Worm (Caenorhabditis elegans) whole organism, dauer: ENCODE measurements around the gene nkb-3.

Experiments used
- unc-62 ChIP-seq: sonication (generic microtip); optimal IDR thresholded peaks from 2 replicates; lab custom pipeline; 2017; ENCODE audit warnings: missing biosample characterization, missing genetic modification reagents, missing genetic modification characterization

Gene nkb-3

DNA sequence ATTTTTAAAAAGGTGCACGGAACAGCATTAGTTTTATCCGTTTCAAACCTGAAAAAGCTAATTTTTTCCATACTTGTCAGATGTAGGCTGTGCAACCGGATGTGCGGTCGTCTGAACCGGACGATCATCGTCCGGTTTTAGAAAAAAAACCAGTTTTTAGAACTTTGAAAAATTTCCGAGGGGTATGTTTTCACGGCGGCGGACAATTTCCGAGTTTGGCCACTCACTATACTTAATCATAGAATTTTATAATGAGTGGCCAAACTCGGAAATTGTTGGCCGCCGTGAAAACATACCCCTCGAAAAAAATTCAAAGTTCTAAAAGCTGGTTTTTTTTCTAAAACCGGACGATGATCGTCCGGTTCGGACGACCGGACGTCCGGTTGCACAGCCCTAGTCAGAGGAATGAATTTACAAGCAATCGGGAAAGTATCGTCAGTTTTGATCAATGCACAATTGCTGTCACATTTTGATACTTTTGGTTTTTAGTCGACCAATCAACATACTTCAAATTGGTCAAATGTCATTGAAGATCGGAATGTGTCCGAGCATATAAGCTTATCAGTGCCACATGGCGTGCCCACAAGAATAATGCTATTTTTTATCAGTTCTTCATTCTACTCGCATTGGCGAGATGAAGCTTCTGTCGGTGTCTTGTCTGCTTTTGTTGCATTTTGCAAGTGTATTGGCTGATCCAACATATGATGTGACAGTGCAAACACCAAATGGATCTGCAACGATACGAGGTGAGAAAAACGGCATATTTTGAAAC, 10.5 kb downstream of the nkb-3 start, which contains the start of gene cest-13:
cest-13 (plus strand) TSS at position 562 of the 772 bp plus-strand sequence.
- TF ChIP-seq unc-62 (GFP tag; lab: Kevin White, UChicago), result no peak

DNA sequence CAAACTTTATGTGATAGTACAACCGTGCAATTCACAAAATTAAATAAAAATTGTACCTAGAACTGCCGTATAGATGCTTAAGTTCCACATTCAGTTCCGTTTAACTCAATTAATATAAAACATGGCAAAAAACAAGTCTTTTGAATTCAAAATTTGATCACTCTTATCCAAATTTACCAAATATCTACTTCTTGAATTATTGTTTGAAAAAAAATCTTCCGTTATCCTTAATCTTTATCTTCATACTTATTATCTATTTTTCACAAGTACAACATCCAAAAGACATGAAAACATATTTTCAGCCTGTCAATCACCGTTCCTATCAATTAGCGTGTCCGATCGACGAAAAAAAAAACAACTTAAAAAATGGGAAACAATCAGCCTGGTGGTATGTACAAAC, 14.9 kb downstream of the nkb-3 start, which contains the start of gene aakb-1:
aakb-1 (plus strand) TSS at position 301 of the 400 bp plus-strand sequence.
- no peak for TF ChIP-seq unc-62 (GFP tag; lab: Kevin White, UChicago)

DNA sequence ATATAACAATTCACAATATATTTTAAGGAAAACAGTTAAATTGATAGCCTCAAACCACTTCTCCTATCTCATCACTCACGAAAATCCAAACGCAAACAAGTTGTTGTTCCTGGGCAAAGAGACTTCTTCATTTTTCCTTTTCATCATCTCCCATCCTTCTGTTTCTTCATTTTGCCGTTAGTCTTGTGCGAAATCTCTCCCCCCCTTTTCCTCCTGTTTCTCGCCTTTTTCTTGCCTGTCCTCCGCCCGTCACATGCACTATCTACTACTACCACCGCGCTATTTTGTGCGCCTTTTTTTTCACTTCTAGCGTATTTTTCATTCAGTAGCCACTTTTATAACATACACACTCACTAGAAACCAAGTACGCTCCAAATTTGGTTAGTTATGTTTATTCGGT, 15.9 kb downstream of the nkb-3 start:
- no peak for TF ChIP-seq unc-62 (GFP tag; lab: Kevin White, UChicago)

DNA sequence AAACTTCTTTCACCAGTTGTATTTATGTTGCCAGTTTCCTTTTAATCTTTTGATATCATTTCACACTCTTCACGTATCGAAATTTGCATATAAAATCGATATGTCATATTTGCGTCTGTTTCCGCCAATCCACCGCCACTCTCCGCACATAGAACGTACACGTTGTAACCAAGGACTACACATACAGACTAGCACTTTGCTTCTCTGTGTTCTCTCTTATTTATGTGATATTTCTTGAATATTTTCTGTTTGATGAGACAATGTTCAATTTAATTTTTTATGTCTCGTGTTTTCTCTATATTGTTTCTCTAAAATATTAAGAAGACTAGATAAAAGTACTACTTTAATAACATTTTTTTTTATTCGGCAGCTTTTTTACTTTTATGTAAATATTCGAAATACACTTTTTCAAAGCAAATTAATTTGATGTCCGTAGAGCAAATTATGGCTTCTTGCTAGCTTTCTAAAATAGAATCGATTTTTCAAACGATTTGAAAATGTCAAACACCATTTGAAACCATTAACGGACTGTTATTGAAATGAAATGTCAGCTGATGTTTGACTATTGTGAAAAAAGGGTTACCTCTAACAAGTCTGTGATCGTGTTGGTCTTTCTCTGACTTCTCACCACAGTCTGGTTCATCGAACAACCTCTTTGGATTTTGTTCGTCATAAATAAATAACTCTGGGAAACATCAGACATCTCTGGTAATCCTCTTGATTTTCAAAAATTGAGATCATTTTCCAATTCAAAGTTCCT, 17.4 kb downstream of the nkb-3 start:
- no peak for TF ChIP-seq unc-62 (GFP tag; lab: Kevin White, UChicago)

DNA sequence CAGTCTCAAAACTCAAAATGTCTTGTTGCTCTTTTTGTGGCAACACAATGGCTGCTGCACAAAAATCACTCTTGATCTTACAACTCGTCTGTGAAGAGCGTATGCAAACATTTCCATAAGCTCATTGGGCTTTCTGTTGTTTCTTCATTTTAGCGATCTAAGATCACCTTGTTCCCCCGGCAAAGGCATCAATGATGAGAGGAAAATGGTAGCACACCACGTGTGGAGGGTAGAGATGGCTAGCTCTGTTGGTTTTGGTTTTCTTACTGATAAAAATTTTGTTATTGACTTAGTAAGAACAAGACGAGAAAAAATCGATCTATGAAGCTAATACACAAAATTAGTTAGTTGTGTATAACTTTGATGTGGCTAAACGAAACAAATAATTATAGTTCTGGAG, 22.4 kb downstream of the nkb-3 start:
- TF ChIP-seq unc-62 (GFP tag; lab: Kevin White, UChicago), result no peak

DNA sequence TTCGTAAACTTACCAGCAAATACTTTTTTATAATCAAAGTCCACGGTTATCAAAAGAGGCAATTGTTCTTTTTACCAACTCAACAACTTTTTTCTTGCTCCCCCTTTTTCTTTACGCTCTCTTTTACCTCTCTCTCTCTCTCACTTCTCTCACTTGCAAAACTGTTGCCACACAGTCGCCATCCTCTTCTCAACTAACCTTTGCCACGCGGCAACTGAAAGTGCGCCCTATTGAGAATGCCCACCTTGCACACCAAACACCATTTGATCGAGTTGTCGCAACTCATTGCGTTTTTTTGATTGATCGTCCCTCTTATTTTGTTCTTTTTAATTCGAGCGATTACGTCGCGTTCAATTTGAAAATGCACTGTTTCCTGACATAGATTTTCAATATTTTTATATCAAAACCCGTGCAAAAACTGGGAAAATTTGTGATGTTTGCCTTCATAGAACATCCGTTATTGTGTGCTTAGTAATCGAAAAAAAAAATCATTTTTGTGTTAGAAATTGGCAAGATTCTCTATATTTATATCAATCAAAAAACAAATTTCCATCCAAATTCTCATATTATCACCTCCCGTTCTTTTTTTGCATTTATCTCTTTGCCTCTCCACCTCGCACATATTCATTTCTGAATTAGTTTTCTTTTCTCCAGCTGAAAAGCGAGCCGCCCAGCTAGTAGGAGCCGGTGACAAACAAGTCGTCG, 23.5 kb downstream of the nkb-3 start, which contains the start of gene nhr-71:
nhr-71 (plus strand) TSS at position 655 of the 705 bp plus-strand sequence.
- TF ChIP-seq unc-62 (GFP tag; lab: Kevin White, UChicago), result no peak

DNA sequence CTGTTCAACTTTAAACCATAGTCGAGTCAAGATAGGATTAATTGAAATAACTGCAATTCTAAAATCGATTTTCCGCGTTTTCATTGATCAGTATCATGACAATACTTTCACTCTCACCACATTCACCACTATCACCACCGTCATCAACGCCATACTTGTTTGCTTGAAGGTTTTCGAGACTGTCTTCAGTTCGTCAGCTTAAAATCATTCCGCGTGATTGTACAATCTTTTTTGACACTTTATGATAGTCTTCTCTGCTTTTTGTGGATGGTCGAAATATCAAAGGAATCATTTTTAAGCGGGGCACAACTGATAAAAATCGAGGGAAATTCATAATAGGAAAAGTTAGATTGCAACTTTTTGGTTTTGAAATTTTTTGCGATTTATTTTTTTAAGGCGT, 24.1 kb downstream of the nkb-3 start:
- no peak for TF ChIP-seq unc-62 (GFP tag; lab: Kevin White, UChicago)

DNA sequence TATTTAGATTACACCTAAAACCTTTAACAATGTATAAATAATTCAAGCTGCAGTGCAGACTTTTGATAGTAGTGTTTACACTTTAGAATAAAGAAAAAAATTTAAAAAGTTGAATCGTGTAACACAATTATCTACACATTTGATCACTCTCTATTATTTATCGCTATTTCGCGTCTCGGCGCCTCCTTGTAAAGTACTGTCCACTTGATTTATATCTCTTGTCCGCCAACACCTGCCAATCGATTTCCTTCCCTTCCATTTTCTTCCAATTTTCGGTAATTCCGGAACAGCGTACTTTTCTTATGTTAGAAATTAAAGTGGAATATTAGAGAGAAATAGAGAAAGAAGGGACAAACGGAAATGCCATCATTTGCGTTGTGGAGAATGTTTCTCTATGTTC, 24.8 kb downstream of the nkb-3 start:
- no peak for TF ChIP-seq unc-62 (GFP tag; lab: Kevin White, UChicago)

DNA sequence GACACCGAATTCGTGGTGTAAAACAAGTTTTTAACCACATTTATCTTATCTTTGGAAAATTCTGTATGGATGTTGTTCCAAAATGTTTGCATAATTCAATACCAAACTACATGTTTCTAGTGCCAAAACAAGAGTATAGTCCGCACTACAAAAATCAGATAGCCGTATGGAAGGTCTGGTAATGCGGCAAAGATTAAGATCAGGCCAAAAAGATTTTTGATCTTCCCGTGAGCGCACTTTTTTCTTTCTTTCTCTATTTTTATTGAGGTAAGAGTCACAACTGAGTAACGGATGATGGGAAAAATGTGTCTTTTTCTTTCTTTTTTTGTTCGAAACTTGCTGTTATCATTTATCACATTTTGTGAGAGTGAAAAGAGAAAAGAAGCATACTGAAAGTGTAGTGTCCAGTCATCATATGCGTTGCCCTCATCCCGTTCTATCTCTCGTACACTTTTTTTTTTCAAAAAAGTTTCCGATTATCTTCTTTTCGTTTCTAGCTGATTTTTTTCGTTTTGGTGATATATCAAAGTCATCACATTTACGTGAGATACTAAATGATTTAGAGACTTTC, 25.7 kb downstream of the nkb-3 start:
- no peak for TF ChIP-seq unc-62 (GFP tag; lab: Kevin White, UChicago)

DNA sequence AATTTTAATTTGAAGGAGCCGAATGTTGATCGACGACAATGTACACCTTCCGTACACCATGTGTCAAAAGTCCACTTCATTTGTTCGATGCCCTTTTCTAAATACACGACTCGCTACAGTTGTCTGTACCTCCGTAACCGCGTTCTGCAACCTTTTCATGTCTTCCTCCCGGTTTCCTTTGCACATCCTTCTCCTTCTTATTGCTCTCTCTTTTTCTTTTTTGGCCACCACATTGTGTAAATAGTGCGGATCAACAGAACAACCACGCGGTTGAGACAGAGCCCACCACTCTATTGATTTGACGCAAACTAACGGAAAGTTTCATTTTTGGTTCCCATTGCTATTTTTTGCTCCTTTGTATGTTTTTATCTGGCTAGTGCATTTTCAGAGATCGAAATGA, 27.0 kb downstream of the nkb-3 start:
- TF ChIP-seq unc-62 (GFP tag; lab: Kevin White, UChicago), result no peak

DNA sequence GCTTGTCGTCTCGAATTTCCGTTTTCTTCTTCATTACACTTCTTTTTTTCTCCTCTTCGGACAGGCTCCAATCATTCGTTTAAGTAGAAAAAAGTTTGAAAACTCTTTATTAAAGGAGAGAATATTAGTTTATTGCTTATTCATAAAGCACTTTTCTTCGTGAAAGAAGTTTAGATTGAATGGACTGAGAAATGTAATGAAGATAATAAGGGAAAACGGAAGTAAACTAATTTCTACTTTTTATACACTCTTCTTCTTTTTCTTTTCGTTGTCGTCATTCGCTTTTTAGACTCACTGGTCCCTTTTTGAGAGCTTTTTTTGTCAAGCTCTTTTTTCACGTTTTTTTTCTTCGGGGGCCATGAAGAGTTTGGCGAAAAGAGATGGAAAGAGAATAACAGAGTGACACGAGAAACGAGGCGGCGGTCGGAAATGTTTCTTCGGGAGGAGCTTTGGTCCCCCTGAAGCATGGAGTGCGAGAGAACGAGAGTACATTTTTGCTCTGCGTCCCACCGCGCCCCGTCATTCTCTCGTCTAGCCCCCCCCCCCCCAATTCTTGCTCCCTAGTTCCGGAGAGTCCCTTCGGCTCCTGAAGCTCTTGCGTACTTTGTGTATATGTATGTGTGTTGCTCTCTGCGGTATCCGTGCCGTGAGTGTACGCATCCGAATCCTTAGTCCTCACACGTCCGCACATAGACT, 31.1 kb downstream of the nkb-3 start:
- no peak for TF ChIP-seq unc-62 (GFP tag; lab: Kevin White, UChicago)

DNA sequence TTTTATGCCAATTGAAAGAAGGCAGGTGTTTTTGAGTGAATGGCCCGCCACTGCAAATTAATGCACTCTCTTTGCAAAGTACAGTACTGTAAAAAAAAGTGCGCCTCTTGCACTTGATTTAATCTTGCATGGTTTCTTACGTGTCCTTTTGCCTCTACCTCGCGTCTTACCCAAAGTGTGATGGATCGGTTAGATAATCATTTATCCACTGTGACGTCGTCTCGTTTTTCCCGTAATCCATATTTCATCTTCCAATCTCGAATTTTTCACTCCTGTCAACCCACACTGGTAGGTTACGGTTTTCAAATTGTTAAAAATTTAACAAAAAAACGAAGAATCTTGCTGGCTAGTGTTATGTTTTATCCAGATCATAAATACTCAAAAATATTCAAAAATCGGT, 33.7 kb downstream of the nkb-3 start:
- no peak for TF ChIP-seq unc-62 (GFP tag; lab: Kevin White, UChicago)

DNA sequence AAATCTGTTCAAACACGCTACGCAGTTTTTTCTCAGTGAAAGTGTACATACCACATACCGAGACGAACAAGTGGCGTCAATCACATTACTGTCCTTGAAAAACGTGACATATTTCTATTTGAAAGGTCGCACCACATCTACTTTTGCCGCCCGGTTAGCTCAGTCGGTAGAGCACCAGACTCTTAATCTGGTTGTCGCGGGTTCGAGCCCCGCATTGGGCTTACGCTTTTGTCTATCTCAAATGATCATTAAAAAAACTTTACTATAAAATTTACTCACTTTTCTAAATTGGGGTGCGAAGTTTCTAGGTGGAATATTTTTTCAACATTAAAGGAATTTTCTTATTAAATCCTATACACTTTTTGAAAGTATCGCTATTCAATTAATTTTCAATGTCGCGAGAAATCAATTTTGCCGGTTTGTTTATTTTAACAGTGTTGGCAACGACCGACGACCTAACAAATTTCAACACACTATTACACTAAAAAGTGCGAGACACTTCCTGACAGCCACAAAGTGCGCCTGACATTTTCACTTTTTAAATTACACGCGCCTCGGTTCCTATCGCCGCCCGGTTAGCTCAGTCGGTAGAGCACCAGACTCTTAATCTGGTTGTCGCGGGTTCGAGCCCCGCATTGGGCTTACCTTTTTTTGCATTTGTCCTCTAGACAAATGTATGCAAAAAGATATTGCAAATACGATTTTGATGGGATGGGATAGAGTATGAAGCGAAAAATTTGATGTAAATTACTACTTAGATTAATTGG, 40.0 kb downstream of the nkb-3 start:
- TF ChIP-seq unc-62 (GFP tag; lab: Kevin White, UChicago), result no peak

DNA sequence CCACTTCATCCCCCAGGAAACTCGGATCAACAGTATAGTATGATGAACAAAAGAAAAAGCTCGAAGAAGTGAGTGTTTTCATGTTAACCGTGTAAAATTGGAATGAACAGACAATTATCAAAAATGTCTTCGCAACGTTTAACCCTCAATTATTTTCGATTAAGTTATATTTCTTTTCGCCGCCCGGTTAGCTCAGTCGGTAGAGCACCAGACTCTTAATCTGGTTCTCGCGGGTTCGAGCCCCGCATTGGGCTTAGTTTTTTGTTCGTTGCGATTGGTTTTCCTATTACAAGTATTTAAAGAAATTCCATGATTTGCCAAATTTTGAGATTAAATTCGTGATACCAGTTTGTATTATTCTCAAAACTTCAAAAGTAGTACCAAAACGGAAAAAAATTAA, 40.6 kb downstream of the nkb-3 start:
- no peak for TF ChIP-seq unc-62 (GFP tag; lab: Kevin White, UChicago)
